Worm (Caenorhabditis elegans) whole organism, L4 larva: ENCODE measurements around the gene srh-10.
"Not testable (repeated sequence)": the region's sequence is repeated elsewhere in the genome, so short reads cannot be mapped to it uniquely, and the experiment has no call there.

Experiments used
- R02D3.7 ChIP-seq: fragments of 150-350 bp; sonication (generic microtip); optimal IDR thresholded peaks from 3 replicates; lab custom pipeline; 2014; ENCODE audit warnings: missing biosample characterization, missing genetic modification characterization
- ctbp-1 ChIP-seq: fragments of 200-800 bp; sonication (Bioruptor generic); IDR thresholded peaks from 2 replicates; pipeline ENCODE4 v1.3.6; 2022; ENCODE audit warnings: missing genetic modification reagents, missing genetic modification characterization, missing compliant biosample characterization
- lim-7 ChIP-seq: fragments of 200-800 bp; sonication (Bioruptor generic); IDR thresholded peaks from 2 replicates; pipeline ENCODE4 v1.3.6; 2022; ENCODE audit warnings: missing genetic modification characterization, missing compliant biosample characterization
- lir-3 ChIP-seq: sonication (generic microtip); optimal IDR thresholded peaks from 2 replicates; lab custom pipeline; 2016; ENCODE audit warnings: mild to moderate bottlenecking, missing genetic modification characterization, missing compliant biosample characterization
- lsy-2 ChIP-seq, 2 experiments: fragments of 150-350 bp in 1 of 2; sonication (generic microtip) in 1 of 2; optimal IDR thresholded peaks; 2 replicates each; lab custom pipeline; 2014 to 2017; ENCODE audit warnings: missing biosample characterization in 2 of 2, missing genetic modification characterization in 2 of 2
- madf-5 ChIP-seq, 2 experiments: fragments of 200-800 bp; sonication (Bioruptor generic); IDR thresholded peaks; 2 replicates each; pipeline ENCODE4 v1.3.6; 2022; ENCODE audit warnings: missing compliant biosample characterization in 2 of 2, missing genetic modification characterization in 2 of 2
- mxl-2 ChIP-seq: fragments of 200-800 bp; sonication (Bioruptor generic); conservative IDR thresholded peaks from 2 replicates; pipeline ENCODE4 v1.3.6; 2022; ENCODE audit warnings: missing genetic modification reagents, missing genetic modification characterization, missing compliant biosample characterization
- pqm-1 ChIP-seq: sonication (generic microtip); optimal IDR thresholded peaks from 2 replicates; lab custom pipeline; 2017; ENCODE audit warnings: missing biosample characterization, missing genetic modification characterization
- saeg-2 ChIP-seq: fragments of 200-800 bp; sonication (Bioruptor generic); IDR thresholded peaks from 2 replicates; pipeline ENCODE4 v1.3.6; 2022; ENCODE audit warnings: missing genetic modification reagents, missing genetic modification characterization, missing compliant biosample characterization
- sdz-12 ChIP-seq: fragments of 200-800 bp; sonication (Bioruptor generic); optimal IDR thresholded peaks from 2 replicates; lab custom pipeline; 2018; ENCODE audit warnings: mild to moderate bottlenecking, missing genetic modification characterization, missing compliant biosample characterization
- unc-62 ChIP-seq, 3 experiments: fragments of 150-350 bp in 1 of 3; sonication (generic microtip); optimal IDR thresholded peaks in 2 of 3; peaks in 1 of 3; 1 replicate in 1 of 3; 2 replicates in 2 of 3; lab custom pipeline; 2014 to 2017; ENCODE audit warnings: missing biosample characterization in 3 of 3, missing genetic modification characterization in 3 of 3, missing genetic modification reagents in 3 of 3, missing genotype in 1 of 3
- ztf-11 ChIP-seq: fragments of 150-350 bp; optimal IDR thresholded peaks from 2 replicates; lab custom pipeline; 2014; ENCODE audit warnings: missing biosample characterization, missing genetic modification characterization

DNA sequence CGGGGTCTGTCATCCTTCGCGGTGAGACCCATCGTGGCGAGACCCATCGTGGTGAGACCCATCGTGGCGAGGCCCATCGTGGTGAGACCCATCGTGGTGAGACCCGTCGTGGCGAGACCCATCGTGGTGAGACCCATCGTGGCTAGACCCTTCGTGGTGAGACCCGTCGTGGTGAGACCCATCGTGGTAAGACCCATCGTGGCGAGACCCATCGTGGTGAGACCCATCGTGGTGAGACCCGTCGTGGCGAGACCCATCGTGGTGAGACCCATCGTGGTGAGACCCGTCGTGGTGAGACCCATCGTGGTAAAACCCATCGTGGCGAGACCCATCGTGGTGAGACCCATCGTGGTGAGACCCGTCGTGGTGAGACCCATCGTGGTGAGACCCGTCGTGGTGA is 24.7 kb upstream of the srh-10 start:
- not testable (repeated sequence) for TF ChIP-seq madf-5 (GFP tag; IDR thresholded peaks at IDR 0.05; lab: Robert Waterston, UW); saeg-2 (GFP tag; lab: Robert Waterston, UW); ztf-11 (tag; lab: Kevin White, UChicago); lsy-2 (tag; optimal IDR thresholded peaks at IDR 0.05; lab: Kevin White, UChicago); lir-3 (tag; lab: Kevin White, UChicago); unc-62 (GFP tag; optimal IDR thresholded peaks at IDR 0.05 in 1 of 2; lab: Kevin White, UChicago); unc-62 (tag; optimal IDR thresholded peaks at IDR 0.05; lab: Kevin White, UChicago); ctbp-1 (GFP tag; lab: Robert Waterston, UW); lim-7 (GFP tag; lab: Robert Waterston, UW); R02D3.7; sdz-12 (GFP tag; lab: Kevin White, UChicago); mxl-2 (GFP tag; lab: Robert Waterston, UW); pqm-1 (tag; lab: Kevin White, UChicago)
